Worm (Caenorhabditis elegans) whole organism, L1 larva: ENCODE measurements around the gene clec-165.
A peak's percentile ranks its signal among the peaks of the same experiment; 100 is the strongest.

Experiments used
- F16B12.6 ChIP-seq: fragments of 150-350 bp; optimal IDR thresholded peaks from 2 replicates; lab custom pipeline; 2014; ENCODE audit warnings: missing biosample characterization, missing genetic modification characterization
- Y116A8C.19 ChIP-seq: sonication (generic microtip); optimal IDR thresholded peaks from 2 replicates; lab custom pipeline; 2016; ENCODE audit warnings: missing compliant biosample characterization, missing genetic modification characterization, borderline replicate concordance
- aha-1 ChIP-seq: fragments of 150-350 bp; optimal IDR thresholded peaks from 2 replicates; lab custom pipeline; 2014; ENCODE audit warnings: missing biosample characterization, missing genetic modification characterization
- ama-1 ChIP-seq: fragments of 150-350 bp; optimal IDR thresholded peaks from 2 replicates; lab custom pipeline; 2014
- blmp-1 ChIP-seq: fragments of 150-350 bp; optimal IDR thresholded peaks from 2 replicates; lab custom pipeline; 2014; ENCODE audit warnings: missing biosample characterization, missing genetic modification characterization
- ceh-63 ChIP-seq: fragments of 200-800 bp; sonication (Bioruptor generic); optimal IDR thresholded peaks from 2 replicates; lab custom pipeline; 2018; ENCODE audit warnings: mild to moderate bottlenecking, missing genetic modification characterization, missing compliant biosample characterization
- ceh-8 ChIP-seq: fragments of 200-800 bp; sonication (Bioruptor generic); optimal IDR thresholded peaks from 2 replicates; lab custom pipeline; 2018; ENCODE audit warnings: mild to moderate bottlenecking, missing genetic modification characterization, moderate library complexity, missing compliant biosample characterization
- ceh-90 ChIP-seq: sonication (generic microtip); optimal IDR thresholded peaks from 2 replicates; lab custom pipeline; 2016; ENCODE audit warnings: missing genetic modification characterization, missing compliant biosample characterization
- efl-1 ChIP-seq, 4 experiments: fragments of 150-350 bp; optimal IDR thresholded peaks in 3 of 4; peaks in 1 of 4; 1 replicate in 1 of 4; 2 replicates in 3 of 4; lab custom pipeline; 2014; ENCODE audit warnings: missing biosample characterization in 2 of 4, missing genetic modification characterization in 2 of 4, missing genetic modification reagents in 2 of 4
- egl-27 ChIP-seq, 2 experiments: fragments of 150-350 bp in 1 of 2; sonication (generic microtip); optimal IDR thresholded peaks; 3 replicates each; lab custom pipeline; 2017 to 2018; ENCODE audit warnings: missing biosample characterization in 2 of 2, missing genetic modification characterization in 2 of 2, missing genetic modification reagents in 2 of 2
- elt-2 ChIP-seq: sonication (generic microtip); optimal IDR thresholded peaks from 2 replicates; lab custom pipeline; 2016; ENCODE audit warnings: missing genetic modification characterization, mild to moderate bottlenecking, inconsistent platforms, missing compliant biosample characterization, missing genetic modification reagents
- fkh-10 ChIP-seq: sonication (generic microtip); optimal IDR thresholded peaks from 2 replicates; lab custom pipeline; 2017; ENCODE audit warnings: missing biosample characterization, missing genetic modification reagents, missing genetic modification characterization
- fkh-4 ChIP-seq: sonication (generic microtip); optimal IDR thresholded peaks from 2 replicates; lab custom pipeline; 2016; ENCODE audit warnings: missing compliant biosample characterization, missing genetic modification characterization, borderline replicate concordance
- fos-1 ChIP-seq: fragments of 150-350 bp; optimal IDR thresholded peaks from 2 replicates; lab custom pipeline; 2014; ENCODE audit warnings: missing biosample characterization, missing genetic modification characterization
- isw-1 ChIP-seq: fragments of 200-800 bp; sonication (Bioruptor generic); IDR thresholded peaks from 2 replicates; pipeline ENCODE4 v1.3.6; 2022; ENCODE audit warnings: missing genetic modification characterization, missing compliant biosample characterization
- lin-13 ChIP-seq: fragments of 150-350 bp; optimal IDR thresholded peaks from 2 replicates; lab custom pipeline; 2014; ENCODE audit warnings: missing biosample characterization, missing genetic modification reagents, missing genetic modification characterization
- lin-15B ChIP-seq: fragments of 150-350 bp; sonication (generic microtip); optimal IDR thresholded peaks from 3 replicates; lab custom pipeline; 2014; ENCODE audit warnings: missing biosample characterization, missing genetic modification characterization
- lin-35 ChIP-seq, 2 experiments: fragments of 150-350 bp; optimal IDR thresholded peaks; 2 replicates each; lab custom pipeline; 2014; ENCODE audit warnings: missing biosample characterization in 2 of 2, missing genetic modification characterization in 2 of 2, missing genetic modification reagents in 2 of 2
- lin-39 ChIP-seq: fragments of 150-350 bp; optimal IDR thresholded peaks from 2 replicates; lab custom pipeline; 2014; ENCODE audit warnings: missing biosample characterization, missing genetic modification reagents, missing genetic modification characterization
- mab-9 ChIP-seq: fragments of 200-800 bp; sonication (Bioruptor generic); IDR thresholded peaks from 2 replicates; pipeline ENCODE4 v1.3.6; 2022; ENCODE audit warnings: missing genetic modification reagents, missing genetic modification characterization, missing compliant biosample characterization
- mef-2 ChIP-seq: fragments of 150-350 bp; optimal IDR thresholded peaks from 2 replicates; lab custom pipeline; 2014; ENCODE audit warnings: missing biosample characterization, missing genetic modification characterization
- nhr-20 ChIP-seq: sonication (generic microtip); optimal IDR thresholded peaks from 2 replicates; lab custom pipeline; 2016; ENCODE audit warnings: mild to moderate bottlenecking, missing genetic modification characterization, missing compliant biosample characterization
- nhr-76 ChIP-seq: sonication (generic microtip); optimal IDR thresholded peaks from 2 replicates; lab custom pipeline; 2017; ENCODE audit warnings: missing biosample characterization, missing genetic modification characterization
- nhr-77 ChIP-seq: fragments of 150-350 bp; optimal IDR thresholded peaks from 2 replicates; lab custom pipeline; 2014; ENCODE audit warnings: missing biosample characterization, missing genetic modification characterization
- nhr-85 ChIP-seq: sonication (generic microtip); peaks from one replicate; lab custom pipeline; 2016; ENCODE audit warnings: missing genetic modification characterization, inconsistent platforms, missing compliant biosample characterization
- pag-3 ChIP-seq: sonication (generic microtip); optimal IDR thresholded peaks from 2 replicates; lab custom pipeline; 2017; ENCODE audit warnings: missing genetic modification characterization, mild to moderate bottlenecking, missing compliant biosample characterization, antibody characterized with exemption, borderline replicate concordance; ENCODE audit not compliant: insufficient read depth
- skn-1 ChIP-seq: fragments of 150-350 bp; optimal IDR thresholded peaks from 2 replicates; lab custom pipeline; 2014; ENCODE audit warnings: missing biosample characterization, missing genetic modification characterization
- snu-23 ChIP-seq: sonication (generic microtip); optimal IDR thresholded peaks from 2 replicates; lab custom pipeline; 2016; ENCODE audit warnings: missing genetic modification characterization, missing compliant biosample characterization
- sptf-1 ChIP-seq: fragments of 150-350 bp; optimal IDR thresholded peaks from 2 replicates; lab custom pipeline; 2014; ENCODE audit warnings: missing biosample characterization, missing genetic modification characterization
- sup-37 ChIP-seq: fragments of 200-800 bp; sonication (Bioruptor generic); optimal IDR thresholded peaks from 2 replicates; lab custom pipeline; 2018; ENCODE audit warnings: mild to moderate bottlenecking, missing genetic modification characterization, missing compliant biosample characterization
- tbx-2 ChIP-seq: sonication (generic microtip); optimal IDR thresholded peaks from 2 replicates; lab custom pipeline; 2016; ENCODE audit warnings: missing genetic modification characterization, missing compliant biosample characterization
- unc-86 ChIP-seq: sonication (generic microtip); optimal IDR thresholded peaks from 2 replicates; lab custom pipeline; 2016; ENCODE audit warnings: missing genetic modification characterization, missing compliant biosample characterization
- unc-98 ChIP-seq: fragments of 200-800 bp; sonication (Bioruptor generic); IDR thresholded peaks from 2 replicates; pipeline ENCODE4 v1.3.6; 2022; ENCODE audit warnings: missing genetic modification characterization, missing compliant biosample characterization
- zip-4 ChIP-seq: fragments of 200-800 bp; sonication (Bioruptor generic); optimal IDR thresholded peaks from 2 replicates; lab custom pipeline; 2018; ENCODE audit warnings: mild to moderate bottlenecking, missing genetic modification characterization, moderate library complexity, missing compliant biosample characterization
- ztf-11 ChIP-seq, 2 experiments: sonication (generic microtip); optimal IDR thresholded peaks; 2 replicates each; lab custom pipeline; 2016 to 2017; ENCODE audit warnings: missing genetic modification characterization in 2 of 2, missing biosample characterization in 1 of 2, missing compliant biosample characterization in 1 of 2

clec-165 gene

ce11 chrIV:1231589-1231988 lies 15.1 kb downstream of the clec-165 start, which contains the start of gene W09G12.6:
Gene W09G12.6 (plus strand): TSS chrIV:1231889.
- TF ChIP-seq sptf-1 (no peak), ceh-63 (no peak), pag-3 (tag; lab: Kevin White, UChicago) (no peak), skn-1 (tag; lab: Kevin White, UChicago) (no peak), mef-2 (tag; lab: Kevin White, UChicago) (no peak), fos-1 (no peak), lin-35 (GFP tag; optimal IDR thresholded peaks at IDR 0.05; lab: Kevin White, UChicago) (no peak), tbx-2 (tag; lab: Kevin White, UChicago) (no peak), ceh-90 (tag; lab: Kevin White, UChicago) (no peak), nhr-76 (tag; lab: Kevin White, UChicago) (no peak), ztf-11 (tag; optimal IDR thresholded peaks at IDR 0.05; lab: Kevin White, UChicago) (no peak)

ce11 chrIV:1228675-1229130 lies 18.0 kb downstream of the clec-165 start, which contains the start of gene W09G12.7:
Gene W09G12.7 (plus strand): TSS chrIV:1229080.
- TF ChIP-seq elt-2 (tag; lab: Kevin White, UChicago) (peak; percentile 91), efl-1 (optimal IDR thresholded peaks at IDR 0.05; lab: Kevin White, UChicago) (no peak), efl-1 (GFP tag; optimal IDR thresholded peaks at IDR 0.05 in 1 of 2; lab: Kevin White, UChicago) (peak in 1 of 2 experiments; percentile 7), ama-1 (lab: Kevin White, UChicago) (no peak), lin-13 (GFP tag; lab: Kevin White, UChicago) (no peak), nhr-20 (tag; lab: Kevin White, UChicago) (peak; percentile 29), nhr-85 (tag; lab: Kevin White, UChicago) (no peak), lin-15B (no peak), unc-98 (GFP tag; lab: Robert Waterston, UW) (no peak), isw-1 (GFP tag; lab: Robert Waterston, UW) (no peak)

ce11 chrIV:1225596-1226232 lies 21.0 kb downstream of the clec-165 start, which contains the start of gene W09G12.8:
Gene W09G12.8 (plus strand): TSS chrIV:1226182.
- no peak for TF ChIP-seq egl-27 (tag; optimal IDR thresholded peaks at IDR 0.05; lab: Kevin White, UChicago)
- no peak for TF ChIP-seq sup-37 (GFP tag; lab: Kevin White, UChicago)
- TF ChIP-seq zip-4 (GFP tag; lab: Kevin White, UChicago): no peak
- no peak for TF ChIP-seq ama-1 (lab: Kevin White, UChicago)
- no peak for TF ChIP-seq F16B12.6
- no peak for TF ChIP-seq Y116A8C.19 (tag; lab: Kevin White, UChicago)
- TF ChIP-seq ceh-63: no peak
- TF ChIP-seq fkh-4 (tag; lab: Kevin White, UChicago): no peak
- TF ChIP-seq lin-15B: no peak
- TF ChIP-seq fkh-10 (GFP tag; lab: Kevin White, UChicago): no peak
- TF ChIP-seq aha-1 (tag; lab: Kevin White, UChicago): no peak
- no peak for TF ChIP-seq ztf-11 (tag; optimal IDR thresholded peaks at IDR 0.05; lab: Kevin White, UChicago)
- TF ChIP-seq mab-9: no peak
- no peak for TF ChIP-seq nhr-77 (tag; lab: Kevin White, UChicago)
- no peak for TF ChIP-seq lin-39 (tag; lab: Kevin White, UChicago)
- TF ChIP-seq ceh-8 (GFP tag; lab: Kevin White, UChicago): no peak
- TF ChIP-seq unc-86 (tag; lab: Kevin White, UChicago): no peak
- no peak for TF ChIP-seq snu-23 (GFP tag; lab: Kevin White, UChicago)
- no peak for TF ChIP-seq nhr-20 (tag; lab: Kevin White, UChicago)
- no peak for TF ChIP-seq unc-98 (GFP tag; lab: Robert Waterston, UW)

ce11 chrIV:1224781-1225180 lies 21.9 kb downstream of the clec-165 start:
- TF ChIP-seq blmp-1 (tag; lab: Kevin White, UChicago) (peak; percentile 94), zip-4 (GFP tag; lab: Kevin White, UChicago) (no peak)
